Fruit fly (Drosophila melanogaster) whole organism, embryonic: ENCODE measurements around the gene CG4653.

ENCODE experiments used
- Abd-B ChIP-seq: fragments of 200-800 bp; sonication (Bioruptor generic); optimal IDR thresholded peaks from 2 replicates; lab custom pipeline; 2018; ENCODE audit warnings: missing biosample characterization, mild to moderate bottlenecking, missing genetic modification characterization, moderate library complexity
- BEAF-32 ChIP-seq: fragments of 200-800 bp; sonication (Bioruptor generic); optimal IDR thresholded peaks from 3 replicates; lab custom pipeline; 2017; ENCODE audit warnings: missing biosample characterization, missing genetic modification characterization, mild to moderate bottlenecking, moderate library complexity, missing genetic modification reagents
- CG13894 ChIP-seq: fragments of 200-800 bp; sonication (Bioruptor generic); optimal IDR thresholded peaks from 3 replicates; lab custom pipeline; 2018; ENCODE audit warnings: missing biosample characterization, mild to moderate bottlenecking, missing genetic modification characterization, moderate library complexity
- CG17186 ChIP-seq: fragments of 200-800 bp; sonication (Bioruptor generic); optimal IDR thresholded peaks from 3 replicates; lab custom pipeline; 2017; ENCODE audit warnings: missing biosample characterization, missing genetic modification reagents, missing genetic modification characterization
- CG17359 ChIP-seq: fragments of 200-800 bp; sonication (Bioruptor generic); optimal IDR thresholded peaks from 3 replicates; lab custom pipeline; 2018; ENCODE audit warnings: missing biosample characterization, mild to moderate bottlenecking, missing genetic modification characterization, moderate library complexity
- CG17361 ChIP-seq: fragments of 200-800 bp; sonication (Bioruptor generic); IDR thresholded peaks from 3 replicates; pipeline ENCODE4 v1.3.6; 2022; ENCODE audit warnings: missing biosample characterization, missing genetic modification characterization
- CG18262 ChIP-seq: fragments of 200-800 bp; optimal IDR thresholded peaks from 3 replicates; lab custom pipeline; 2019; ENCODE audit warnings: missing biosample characterization, mild to moderate bottlenecking, missing genetic modification characterization, moderate library complexity
- CG2678 ChIP-seq: fragments of 200-800 bp; sonication (Bioruptor generic); optimal IDR thresholded peaks from 3 replicates; lab custom pipeline; 2019; ENCODE audit warnings: missing biosample characterization, mild to moderate bottlenecking, missing genetic modification characterization, moderate library complexity
- CG2712 ChIP-seq: fragments of 200-800 bp; optimal IDR thresholded peaks from 3 replicates; lab custom pipeline; 2019; ENCODE audit warnings: missing biosample characterization, mild to moderate bottlenecking, missing genetic modification characterization, moderate library complexity
- CG30403 ChIP-seq: fragments of 200-800 bp; sonication (Bioruptor generic); optimal IDR thresholded peaks from 3 replicates; lab custom pipeline; 2016; ENCODE audit warnings: missing biosample characterization, missing genetic modification characterization
- CG31441 ChIP-seq: fragments of 200-800 bp; sonication (Bioruptor generic); IDR thresholded peaks from 2 replicates; pipeline ENCODE4 v1.3.6; 2022; ENCODE audit warnings: missing biosample characterization, missing genetic modification characterization
- CG3281 ChIP-seq: fragments of 200-800 bp; sonication (Bioruptor generic); optimal IDR thresholded peaks from 3 replicates; lab custom pipeline; 2017; ENCODE audit warnings: missing biosample characterization, mild to moderate bottlenecking, missing genetic modification characterization
- CG3847 ChIP-seq: fragments of 200-800 bp; sonication (Bioruptor generic); IDR thresholded peaks from 2 replicates; pipeline ENCODE4 v1.3.6; 2022; ENCODE audit warnings: missing biosample characterization, missing genetic modification characterization
- CG4730 ChIP-seq: fragments of 200-800 bp; sonication (Bioruptor generic); IDR thresholded peaks from 2 replicates; pipeline ENCODE4 v1.3.6; 2022; ENCODE audit warnings: missing biosample characterization, missing genetic modification characterization
- CG6791 ChIP-seq: fragments of 200-800 bp; sonication (Bioruptor generic); IDR thresholded peaks from 3 replicates; pipeline ENCODE4 v1.3.6; 2022; ENCODE audit warnings: missing biosample characterization, missing genetic modification characterization; ENCODE audit not compliant: partially characterized antibody
- CG6813 ChIP-seq: fragments of 200-800 bp; sonication (Bioruptor generic); optimal IDR thresholded peaks from 2 replicates; lab custom pipeline; 2017; ENCODE audit warnings: missing biosample characterization, missing genetic modification characterization, mild to moderate bottlenecking, moderate library complexity, missing genetic modification reagents
- CG6854 ChIP-seq: fragments of 200-800 bp; sonication (Bioruptor generic); optimal IDR thresholded peaks from 3 replicates; lab custom pipeline; 2017; ENCODE audit warnings: missing biosample characterization, mild to moderate bottlenecking, missing genetic modification characterization
- CG7556 ChIP-seq: fragments of 200-800 bp; sonication (Bioruptor generic); optimal IDR thresholded peaks from 2 replicates; lab custom pipeline; 2017; ENCODE audit warnings: missing biosample characterization, mild to moderate bottlenecking, missing genetic modification characterization
- CG8290 ChIP-seq, 3 experiments: fragments of 200-800 bp; sonication (Bioruptor generic); optimal IDR thresholded peaks; 2 replicates each; lab custom pipeline; 2016 to 2019; ENCODE audit warnings: missing biosample characterization in 3 of 3, missing genetic modification characterization in 3 of 3, mild to moderate bottlenecking in 2 of 3, moderate library complexity in 1 of 3
- CG8359 ChIP-seq: fragments of 200-800 bp; sonication (Bioruptor generic); optimal IDR thresholded peaks from 2 replicates; lab custom pipeline; 2017; ENCODE audit warnings: missing biosample characterization, mild to moderate bottlenecking, missing genetic modification characterization, borderline replicate concordance
- CG9437 ChIP-seq: fragments of 200-800 bp; sonication (Bioruptor generic); optimal IDR thresholded peaks from 2 replicates; lab custom pipeline; 2018; ENCODE audit warnings: missing biosample characterization, mild to moderate bottlenecking, missing genetic modification characterization
- CG9797 ChIP-seq: fragments of 200-800 bp; sonication (Bioruptor generic); optimal IDR thresholded peaks from 3 replicates; lab custom pipeline; 2018; ENCODE audit warnings: missing biosample characterization, mild to moderate bottlenecking, missing genetic modification characterization
- CrebB ChIP-seq: fragments of 200-800 bp; sonication (Bioruptor generic); optimal IDR thresholded peaks from 3 replicates; lab custom pipeline; 2018; ENCODE audit warnings: missing biosample characterization, mild to moderate bottlenecking, missing genetic modification characterization
- Ets65A ChIP-seq: fragments of 200-800 bp; sonication (Bioruptor generic); peaks from one replicate; lab custom pipeline; 2016; ENCODE audit warnings: missing biosample characterization, missing genetic modification characterization
- Fer1 ChIP-seq: fragments of 200-800 bp; sonication (Bioruptor generic); optimal IDR thresholded peaks from 2 replicates; lab custom pipeline; 2017; ENCODE audit warnings: missing biosample characterization, mild to moderate bottlenecking, missing genetic modification characterization
- Hand ChIP-seq: fragments of 200-800 bp; sonication (Bioruptor generic); optimal IDR thresholded peaks from 2 replicates; lab custom pipeline; 2017; ENCODE audit warnings: mild to moderate bottlenecking, missing biosample characterization, missing genetic modification reagents, missing genetic modification characterization
- Hr3 ChIP-seq: fragments of 200-800 bp; sonication (Bioruptor generic); optimal IDR thresholded peaks from 3 replicates; lab custom pipeline; 2016; ENCODE audit warnings: missing biosample characterization, missing genetic modification characterization
- Hr51 ChIP-seq, 2 experiments: fragments of 200-800 bp; sonication (Bioruptor generic); optimal IDR thresholded peaks; 2 replicates in 1 of 2; 3 replicates in 1 of 2; lab custom pipeline; 2016 to 2018; ENCODE audit warnings: missing biosample characterization in 2 of 2, missing genetic modification characterization in 2 of 2, mild to moderate bottlenecking in 1 of 2, moderate library complexity in 1 of 2
- Med ChIP-seq: fragments of 200-800 bp; sonication (Bioruptor generic); peaks from one replicate; lab custom pipeline; 2016; ENCODE audit warnings: missing biosample characterization, missing genetic modification characterization, mild to moderate bottlenecking, inconsistent platforms, moderate library complexity
- Meics ChIP-seq: fragments of 200-800 bp; sonication (Bioruptor generic); optimal IDR thresholded peaks from 2 replicates; lab custom pipeline; 2017; ENCODE audit warnings: missing biosample characterization, mild to moderate bottlenecking, missing genetic modification characterization
- Myb ChIP-seq: fragments of 200-800 bp; sonication (Bioruptor generic); optimal IDR thresholded peaks from 2 replicates; lab custom pipeline; 2016; ENCODE audit warnings: missing biosample characterization, missing genetic modification characterization
- Nf-YB ChIP-seq: fragments of 200-800 bp; sonication (Bioruptor generic); optimal IDR thresholded peaks from 3 replicates; lab custom pipeline; 2019; ENCODE audit warnings: missing biosample characterization, mild to moderate bottlenecking, missing genetic modification characterization, moderate library complexity
- PHDP ChIP-seq: fragments of 200-800 bp; sonication (Bioruptor generic); optimal IDR thresholded peaks from 3 replicates; lab custom pipeline; 2018; ENCODE audit warnings: missing biosample characterization, mild to moderate bottlenecking, missing genetic modification characterization, moderate library complexity
- Sox100B ChIP-seq: fragments of 200-800 bp; sonication (Bioruptor generic); optimal IDR thresholded peaks from 3 replicates; lab custom pipeline; 2018; ENCODE audit warnings: missing biosample characterization, mild to moderate bottlenecking, missing genetic modification characterization
- Tbp ChIP-seq: fragments of >200 bp; optimal IDR thresholded peaks from 2 replicates; lab custom pipeline; 2018; ENCODE audit warnings: missing biosample characterization, missing genetic modification characterization
- dmrt99B ChIP-seq: fragments of 200-800 bp; sonication (Bioruptor generic); optimal IDR thresholded peaks from 2 replicates; lab custom pipeline; 2018; ENCODE audit warnings: missing biosample characterization, mild to moderate bottlenecking, missing genetic modification characterization, moderate library complexity
- gem ChIP-seq: fragments of 200-800 bp; sonication (Bioruptor generic); optimal IDR thresholded peaks from 2 replicates; lab custom pipeline; 2019; ENCODE audit warnings: missing biosample characterization, mild to moderate bottlenecking, missing genetic modification characterization, moderate library complexity
- grau ChIP-seq: fragments of 200-800 bp; optimal IDR thresholded peaks from 3 replicates; lab custom pipeline; 2019; ENCODE audit warnings: missing biosample characterization, mild to moderate bottlenecking, missing genetic modification characterization, moderate library complexity
- lab ChIP-seq: fragments of 200-800 bp; sonication (Bioruptor generic); optimal IDR thresholded peaks from 3 replicates; lab custom pipeline; 2017; ENCODE audit warnings: missing biosample characterization, missing genetic modification characterization, mild to moderate bottlenecking, moderate library complexity, missing genetic modification reagents
- nerfin-1 ChIP-seq: fragments of 200-800 bp; sonication (Bioruptor generic); optimal IDR thresholded peaks from 3 replicates; lab custom pipeline; 2019; ENCODE audit warnings: missing biosample characterization, mild to moderate bottlenecking, missing genetic modification characterization, moderate library complexity
- nmo ChIP-seq: fragments of 200-800 bp; sonication (Bioruptor generic); optimal IDR thresholded peaks from 2 replicates; lab custom pipeline; 2018; ENCODE audit warnings: missing biosample characterization, mild to moderate bottlenecking, missing genetic modification characterization, moderate library complexity
- org-1 ChIP-seq: fragments of 200-800 bp; sonication (Bioruptor generic); optimal IDR thresholded peaks from 2 replicates; lab custom pipeline; 2017; ENCODE audit warnings: missing biosample characterization, missing genetic modification characterization
- p53 ChIP-seq: fragments of 200-800 bp; sonication (Bioruptor generic); optimal IDR thresholded peaks from 2 replicates; lab custom pipeline; 2016; ENCODE audit warnings: missing biosample characterization, missing genetic modification characterization
- sens ChIP-seq: fragments of 200-800 bp; sonication (Bioruptor generic); peaks from one replicate; lab custom pipeline; 2016; ENCODE audit warnings: missing biosample characterization, missing genetic modification characterization
- sob ChIP-seq: fragments of 200-800 bp; sonication (Bioruptor generic); IDR thresholded peaks from 2 replicates; pipeline ENCODE4 v1.3.6; 2022; ENCODE audit warnings: missing biosample characterization, missing genetic modification characterization
- ttk ChIP-seq: fragments of 200-800 bp; sonication (Bioruptor generic); IDR thresholded peaks from 2 replicates; pipeline ENCODE4 v2.1.2; 2022; ENCODE audit warnings: missing biosample characterization, missing genetic modification characterization
- zfh1 ChIP-seq: fragments of 200-800 bp; sonication (Bioruptor generic); IDR thresholded peaks from 3 replicates; pipeline ENCODE4 v1.3.6; 2022; ENCODE audit warnings: missing biosample characterization, missing genetic modification characterization

Gene CG4653

dm6 chrX:16695658-16696181, 8.2 kb upstream of the CG4653 start, which contains the start of gene CG4678 (continued):
- TF ChIP-seq CG6854 (GFP tag; lab: Kevin White, UChicago) (no peak), sob (GFP tag; lab: Robert Waterston, UW) (no peak), Myb (GFP tag; lab: Kevin White, UChicago) (peak; percentile 52), CG2712 (tag; lab: Kevin White, UChicago) (peak; percentile 5), Hr3 (no peak), CG3847 (no peak), CG4730 (no peak), ttk (GFP tag; lab: Robert Waterston, UW) (no peak), BEAF-32 (peak; percentile 28), Hr51 (GFP tag; optimal IDR thresholded peaks at IDR 0.05; lab: Kevin White, UChicago) (peak in 1 of 2 experiments; percentile 12), CG9437 (no peak), p53 (GFP tag; lab: Kevin White, UChicago) (no peak), CrebB (no peak), CG8359 (GFP tag; lab: Kevin White, UChicago) (no peak), Ets65A (GFP tag; lab: Kevin White, UChicago) (peak; percentile 93), zfh1 (GFP tag; lab: Robert Waterston, UW) (no peak), CG8290 (GFP tag; optimal IDR thresholded peaks at IDR 0.05; lab: Kevin White, UChicago) (no peak), CG8290 (tag; optimal IDR thresholded peaks at IDR 0.05; lab: Kevin White, UChicago) (peak in 1 of 2 experiments; percentile 3), CG6813 (GFP tag; lab: Kevin White, UChicago) (no peak), CG9797 (peak; percentile 22), Nf-YB (GFP tag; lab: Kevin White, UChicago) (no peak), Abd-B (GFP tag; lab: Kevin White, UChicago) (peak; percentile 44), Tbp (GFP tag; lab: Kevin White, UChicago) (no peak)

- no peak for TF ChIP-seq CG13894 (tag; lab: Kevin White, UChicago)
- TF ChIP-seq PHDP (tag; lab: Kevin White, UChicago), result peak; percentile 15
- peak; percentile 12 for TF ChIP-seq Sox100B
- peak; percentile 48 for TF ChIP-seq CG17361 (GFP tag; lab: Robert Waterston, UW)
- peak; percentile 24 for TF ChIP-seq CG3281 (GFP tag; lab: Kevin White, UChicago)
- peak; percentile 21 for TF ChIP-seq nmo (GFP tag; lab: Kevin White, UChicago)
- peak; percentile 30 for TF ChIP-seq dmrt99B (tag; lab: Kevin White, UChicago)
- TF ChIP-seq Med (GFP tag; lab: Kevin White, UChicago), result peak; percentile 53
- TF ChIP-seq CG31441 (GFP tag; lab: Robert Waterston, UW), result 0 out of 2 replicates have a peak, but pooled peaks have one; percentile 12
- TF ChIP-seq CG30403 (GFP tag; lab: Kevin White, UChicago), result peak; percentile 7
- TF ChIP-seq Ets65A (GFP tag; lab: Kevin White, UChicago), result peak; percentile 62
- TF ChIP-seq grau (tag; lab: Kevin White, UChicago), result peak; percentile 13
- TF ChIP-seq CG7556 (GFP tag; lab: Kevin White, UChicago), result peak; percentile 50
- TF ChIP-seq Hand (GFP tag; lab: Kevin White, UChicago), result peak; percentile 4
- no peak for TF ChIP-seq CG17186 (GFP tag; lab: Kevin White, UChicago)
- no peak for TF ChIP-seq nerfin-1
- TF ChIP-seq sens (GFP tag; lab: Kevin White, UChicago), result peak; percentile 48
- peak; percentile 17 for TF ChIP-seq lab (GFP tag; lab: Kevin White, UChicago)
- peak; percentile 8 for TF ChIP-seq org-1 (GFP tag; lab: Kevin White, UChicago)
- peak; percentile 10 for TF ChIP-seq CG17359 (tag; lab: Kevin White, UChicago)
- TF ChIP-seq gem (tag; lab: Kevin White, UChicago), result peak; percentile 49
- TF ChIP-seq CG2678, result peak; percentile 55
- TF ChIP-seq CG6791 (GFP tag; lab: Robert Waterston, UW), result 0 out of 3 replicates have a peak, but pooled peaks have one; percentile 27
- TF ChIP-seq Fer1 (GFP tag; lab: Kevin White, UChicago), result peak; percentile 21
- peak; percentile 37 for TF ChIP-seq CG18262
- TF ChIP-seq Meics (GFP tag; lab: Kevin White, UChicago), result peak; percentile 40
These were observed 7.0 kb upstream of the CG4653 start for dm6 chrX:16696614-16697519.
